Worm (Caenorhabditis elegans) whole organism, L2 larva: ENCODE measurements around the gene B0304.2.

Experiments
- F13H6.1 ChIP-seq: sonication (generic microtip); optimal IDR thresholded peaks from 2 replicates; lab custom pipeline; 2016; ENCODE audit warnings: missing genetic modification characterization, missing compliant biosample characterization
- ceh-82 ChIP-seq: fragments of 150-350 bp; optimal IDR thresholded peaks from 2 replicates; lab custom pipeline; 2014; ENCODE audit warnings: missing biosample characterization, missing genetic modification characterization
- dmd-4 ChIP-seq: sonication (generic microtip); optimal IDR thresholded peaks from 2 replicates; lab custom pipeline; 2017; ENCODE audit warnings: missing biosample characterization, missing genetic modification characterization
- egl-27 ChIP-seq: sonication (generic microtip); optimal IDR thresholded peaks from 3 replicates; lab custom pipeline; 2017; ENCODE audit warnings: missing biosample characterization, missing genetic modification reagents, missing genetic modification characterization
- elt-3 ChIP-seq: sonication (generic microtip); optimal IDR thresholded peaks from 2 replicates; lab custom pipeline; 2017; ENCODE audit warnings: missing biosample characterization, missing genetic modification characterization
- lsy-2 ChIP-seq, 2 experiments: fragments of 150-350 bp in 1 of 2; sonication (generic microtip) in 1 of 2; optimal IDR thresholded peaks; 2 replicates each; lab custom pipeline; 2014 to 2017; ENCODE audit warnings: missing biosample characterization in 2 of 2, missing genetic modification characterization in 2 of 2
- nhr-25 ChIP-seq: fragments of 150-350 bp; sonication (generic microtip); optimal IDR thresholded peaks from 3 replicates; lab custom pipeline; 2014; ENCODE audit warnings: missing biosample characterization, missing genetic modification characterization
- skn-1 ChIP-seq: sonication (generic microtip); optimal IDR thresholded peaks from 2 replicates; lab custom pipeline; 2017; ENCODE audit warnings: missing biosample characterization, missing genetic modification characterization
- snpc-4 ChIP-seq: fragments of 150-350 bp; optimal IDR thresholded peaks from 2 replicates; lab custom pipeline; 2014; ENCODE audit warnings: missing biosample characterization, missing genetic modification characterization

DNA sequence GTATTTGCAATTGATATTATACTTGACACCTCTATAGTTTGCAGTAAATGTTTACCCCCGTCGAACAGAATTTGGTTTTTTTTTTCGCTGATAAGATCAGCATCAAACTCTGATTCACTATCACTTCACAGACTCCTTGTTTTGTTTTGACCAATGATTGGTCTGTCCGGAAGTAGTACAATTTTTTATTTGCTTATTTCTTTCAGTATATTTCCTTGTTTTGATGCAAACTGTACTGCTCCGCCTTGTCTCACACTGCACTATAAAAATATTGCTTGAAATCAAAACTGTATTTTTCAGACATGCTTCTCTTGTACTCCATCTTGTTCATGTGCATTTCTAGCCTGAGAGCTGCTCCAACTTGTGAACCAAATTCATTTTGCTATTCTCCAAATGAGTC, 34.1 kb downstream of the B0304.2 start, which contains the start of gene M03A1.3:
- TF ChIP-seq ceh-82 (tag; lab: Kevin White, UChicago) = no peak
- no peak for TF ChIP-seq skn-1 (tag; lab: Kevin White, UChicago)
- no peak for TF ChIP-seq nhr-25
- no peak for TF ChIP-seq lsy-2 (tag; optimal IDR thresholded peaks at IDR 0.05; lab: Kevin White, UChicago)
- TF ChIP-seq F13H6.1 (tag; lab: Kevin White, UChicago) = no peak
- no peak for TF ChIP-seq elt-3 (tag; lab: Kevin White, UChicago)
- TF ChIP-seq snpc-4 (tag; lab: Kevin White, UChicago) = no peak
- TF ChIP-seq dmd-4 = no peak
- TF ChIP-seq egl-27 (tag; lab: Kevin White, UChicago) = no peak
